Fruit fly (Drosophila melanogaster): ENCODE results near the gene CG31815.

The CG31815 gene

DNA sequence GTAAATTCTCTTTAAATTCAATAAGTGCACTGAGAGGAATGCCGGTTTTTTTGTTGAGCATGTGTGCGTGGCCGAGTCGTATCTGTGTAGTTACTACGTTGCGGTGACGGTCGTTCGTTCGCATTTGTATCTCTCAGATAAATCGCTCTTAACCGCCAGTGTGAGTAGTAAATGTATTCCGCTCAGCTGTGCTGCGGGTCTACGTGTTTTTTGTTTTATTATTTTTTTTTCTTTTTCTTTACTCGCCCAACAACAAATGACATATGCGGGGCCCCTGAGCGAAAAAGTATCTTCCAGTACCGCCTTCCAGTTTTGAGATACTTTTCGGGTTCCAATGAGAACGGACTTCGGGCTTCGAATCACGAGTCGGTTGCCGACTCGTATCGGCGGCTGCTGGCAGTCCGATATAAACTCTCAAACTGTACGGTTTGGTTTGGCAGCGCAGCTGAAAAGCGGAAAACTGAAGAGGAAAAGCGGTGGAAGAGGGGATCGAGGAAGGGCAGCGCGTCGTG lies 4.1 kb upstream of the CG31815 start (continued):
- TF ChIP-seq dmrt11E (tag; optimal IDR thresholded peaks at IDR 0.05) (no peak), Xrp1 (GFP tag; IDR thresholded peaks at IDR 0.05) (no peak), gfzf (GFP tag; optimal IDR thresholded peaks at IDR 0.05) (no peak), fd102C (GFP tag; optimal IDR thresholded peaks at IDR 0.05) (no peak), MESR4 (GFP tag; optimal IDR thresholded peaks at IDR 0.05) (no peak), tap (tag; optimal IDR thresholded peaks at IDR 0.05) (peak; percentile 19), CG2120 (GFP tag; optimal IDR thresholded peaks at IDR 0.05) (no peak), nau (GFP tag; optimal IDR thresholded peaks at IDR 0.05) (peak; percentile 37), Lpt (GFP tag; optimal IDR thresholded peaks at IDR 0.05) (no peak), stwl (tag; optimal IDR thresholded peaks at IDR 0.05) (no peak), tgo (GFP tag; IDR thresholded peaks at IDR 0.05) (peak; percentile 25; the same call in 1 of the 3 replicates), bsh (GFP tag; optimal IDR thresholded peaks at IDR 0.05) (peak in 1 of 2 experiments; percentile 99), kah (GFP tag; optimal IDR thresholded peaks at IDR 0.05) (peak; percentile 1), ab (GFP tag; optimal IDR thresholded peaks at IDR 0.05) (no peak), CG11695 (GFP tag; IDR thresholded peaks at IDR 0.05) (0 out of 3 replicates have a peak, but pooled peaks have one; percentile 22), dan (GFP tag; IDR thresholded peaks at IDR 0.05) (no peak), sqz (GFP tag; optimal IDR thresholded peaks at IDR 0.05) (peak; percentile 98), Rfx (GFP tag; IDR thresholded peaks at IDR 0.05) (no peak; the same call in 1 of the 2 replicates), Dref (GFP tag; IDR thresholded peaks at IDR 0.05) (no peak), Blimp-1 (GFP tag; optimal IDR thresholded peaks at IDR 0.05) (no peak), CG1832 (GFP tag; optimal IDR thresholded peaks at IDR 0.05) (no peak), wdn (GFP tag; IDR thresholded peaks at IDR 0.05) (0 out of 2 replicates have a peak, but pooled peaks have one; percentile 27), Taf1 (GFP tag; IDR thresholded peaks at IDR 0.05) (no peak), CG7556 (GFP tag; optimal IDR thresholded peaks at IDR 0.05) (no peak), CG11247 (GFP tag; IDR thresholded peaks at IDR 0.05) (no peak), CG2889 (GFP tag; IDR thresholded peaks at IDR 0.05) (no peak), HLH3B (GFP tag; IDR thresholded peaks at IDR 0.05) (0 out of 2 replicates have a peak, but pooled peaks have one; percentile 37), slou (GFP tag; optimal IDR thresholded peaks at IDR 0.05) (no peak), CG18476 (GFP tag; optimal IDR thresholded peaks at IDR 0.05) (no peak), PHDP (tag; optimal IDR thresholded peaks at IDR 0.05) (no peak), CG2712 (tag; optimal IDR thresholded peaks at IDR 0.05) (no peak), ssp (GFP tag; IDR thresholded peaks at IDR 0.05) (no peak), bowl (GFP tag; IDR thresholded peaks at IDR 0.05) (no peak), tio (GFP tag; optimal IDR thresholded peaks at IDR 0.05) (no peak), seq (GFP tag; IDR thresholded peaks at IDR 0.05) (0 out of 2 replicates have a peak, but pooled peaks have one; percentile 41), rib (GFP tag; IDR thresholded peaks at IDR 0.05) (peak; percentile 52; the same call in 1 of the 2 replicates), Side (GFP tag; optimal IDR thresholded peaks at IDR 0.05) (peak; percentile 17), eyg (GFP tag; optimal IDR thresholded peaks at IDR 0.05) (no peak), CG12942 (GFP tag; optimal IDR thresholded peaks at IDR 0.05) (no peak), CG11560 (tag; IDR thresholded peaks at IDR 0.05) (no peak), caup (GFP tag; optimal IDR thresholded peaks at IDR 0.05; ENCODE audit: severe bottlenecking) (peak; percentile 20), Poxn (GFP tag; IDR thresholded peaks at IDR 0.05) (no peak), az2 (GFP tag; optimal IDR thresholded peaks at IDR 0.05) (no peak), ase (GFP tag; IDR thresholded peaks at IDR 0.05) (no peak), D19B (GFP tag; optimal IDR thresholded peaks at IDR 0.05) (no peak), CG13624 (GFP tag; optimal IDR thresholded peaks at IDR 0.05) (peak; percentile 32), CG32532 (GFP tag; IDR thresholded peaks at IDR 0.05) (no peak), chinmo (GFP tag; IDR thresholded peaks at IDR 0.05; ENCODE audit: partially characterized antibody) (peak; percentile 98), Spps (tag; optimal IDR thresholded peaks at IDR 0.05) (no peak), Oaz (GFP tag; IDR thresholded peaks at IDR 0.05) (no peak), CG6813 (GFP tag; optimal IDR thresholded peaks at IDR 0.05) (no peak)
